Worm (Caenorhabditis elegans): Measurements from ENCODE around the gene unc-69.

The unc-69 gene

ce11 chrIII:10328565-10329541 is 10.1 kb downstream of the unc-69 start (continued):
- TF ChIP-seq fkh-8 (tag; optimal IDR thresholded peaks at IDR 0.05), result no peak
- TF ChIP-seq ztf-4 (tag; optimal IDR thresholded peaks at IDR 0.05), result no peak
- no peak for TF ChIP-seq nhr-77 (tag; optimal IDR thresholded peaks at IDR 0.05)
- no peak for TF ChIP-seq skn-1 (tag; optimal IDR thresholded peaks at IDR 0.05)

ce11 chrIII:10329811-10330210 is 11.1 kb downstream of the unc-69 start:
- peak in 2 of 6 experiments; percentile 34 to 82 for TF ChIP-seq elt-3 (tag; optimal IDR thresholded peaks at IDR 0.05)
- no peak for TF ChIP-seq zag-1 (tag; optimal IDR thresholded peaks at IDR 0.05)
- TF ChIP-seq blmp-1 (tag; optimal IDR thresholded peaks at IDR 0.05), result peak; percentile 7
- TF ChIP-seq nhr-20 (tag; optimal IDR thresholded peaks at IDR 0.05), result no peak
- TF ChIP-seq lin-14 (GFP tag; optimal IDR thresholded peaks at IDR 0.05), result peak; percentile 56
- TF ChIP-seq vab-15 (tag; optimal IDR thresholded peaks at IDR 0.05), result no peak
- no peak for TF ChIP-seq sup-37 (GFP tag; optimal IDR thresholded peaks at IDR 0.05)
- TF ChIP-seq pqm-1 (tag; optimal IDR thresholded peaks at IDR 0.05), result no peak
- no peak for TF ChIP-seq fkh-4 (tag; optimal IDR thresholded peaks at IDR 0.05; ENCODE audit: borderline replicate concordance)
- no peak for TF ChIP-seq egl-27 (tag; optimal IDR thresholded peaks at IDR 0.05)
- no peak for TF ChIP-seq lin-39 (tag; optimal IDR thresholded peaks at IDR 0.05)
- TF ChIP-seq efl-1 (optimal IDR thresholded peaks at IDR 0.05), result no peak
- TF ChIP-seq efl-1 (GFP tag; optimal IDR thresholded peaks at IDR 0.05 in 1 of 2), result peak in 1 of 2 experiments; percentile 10
- peak in 1 of 2 experiments; percentile 6 for TF ChIP-seq lin-35 (GFP tag; optimal IDR thresholded peaks at IDR 0.05)
- TF ChIP-seq lin-13 (GFP tag; optimal IDR thresholded peaks at IDR 0.05), result no peak
- peak in 1 of 2 experiments; percentile 38 for TF ChIP-seq mdl-1 (tag; optimal IDR thresholded peaks at IDR 0.05)
- TF ChIP-seq snu-23 (GFP tag; optimal IDR thresholded peaks at IDR 0.05), result no peak
- TF ChIP-seq rnt-1 (tag; optimal IDR thresholded peaks at IDR 0.05), result peak; percentile 19
- peak in 1 of 2 experiments; percentile 6 for TF ChIP-seq lsy-2 (tag; optimal IDR thresholded peaks at IDR 0.05)

- TF ChIP-seq mdl-1 (tag; optimal IDR thresholded peaks at IDR 0.05) (no peak), C16A3.4 (tag; optimal IDR thresholded peaks at IDR 0.05) (no peak), elt-2 (tag; optimal IDR thresholded peaks at IDR 0.05) (no peak), pax-3 (tag; optimal IDR thresholded peaks at IDR 0.05) (no peak), fkh-8 (tag; optimal IDR thresholded peaks at IDR 0.05) (no peak), lin-15B (tag; optimal IDR thresholded peaks at IDR 0.05) (no peak), fkh-4 (tag; optimal IDR thresholded peaks at IDR 0.05; ENCODE audit: borderline replicate concordance) (no peak), sptf-1 (tag; optimal IDR thresholded peaks at IDR 0.05) (no peak), nhr-28 (tag; optimal IDR thresholded peaks at IDR 0.05) (no peak), lir-3 (tag; optimal IDR thresholded peaks at IDR 0.05; ENCODE audit: poor library complexity) (no peak), C34B4.2 (tag; optimal IDR thresholded peaks at IDR 0.05) (no peak), snpc-4 (tag; optimal IDR thresholded peaks at IDR 0.05) (no peak), egl-13 (tag; optimal IDR thresholded peaks at IDR 0.05) (no peak), nhr-12 (tag; optimal IDR thresholded peaks at IDR 0.05) (no peak), lin-13 (GFP tag; optimal IDR thresholded peaks at IDR 0.05) (no peak), unc-130 (tag; optimal IDR thresholded peaks at IDR 0.05) (no peak), aha-1 (tag; optimal IDR thresholded peaks at IDR 0.05) (no peak), hpl-2 (GFP tag; optimal IDR thresholded peaks at IDR 0.05) (no peak), rnt-1 (tag; optimal IDR thresholded peaks at IDR 0.05) (no peak), irx-1 (tag; optimal IDR thresholded peaks at IDR 0.05) (no peak)
Measured at ce11 chrIII:10330372-10331062, 11.8 kb downstream of the unc-69 start, which contains the start of gene nex-2. nex-2 (minus strand) TSS chrIII:10330422.
